Worm (Caenorhabditis elegans) whole organism, L1 larva: ENCODE measurements around the gene Y60A3A.16.

Experiments
- C16A3.4 ChIP-seq: fragments of 150-350 bp; optimal IDR thresholded peaks from 2 replicates; lab custom pipeline; 2014; ENCODE audit warnings: missing biosample characterization, missing genetic modification characterization
- Y116A8C.19 ChIP-seq: sonication (generic microtip); optimal IDR thresholded peaks from 2 replicates; lab custom pipeline; 2016; ENCODE audit warnings: missing compliant biosample characterization, missing genetic modification characterization, borderline replicate concordance
- dpl-1 ChIP-seq, 3 experiments: fragments of 150-350 bp in 2 of 3; sonication (generic microtip) in 1 of 3; optimal IDR thresholded peaks; 2 replicates each; lab custom pipeline; 2014 to 2017; ENCODE audit warnings: missing biosample characterization in 3 of 3, missing genetic modification characterization in 3 of 3, missing genetic modification reagents in 3 of 3
- lir-3 ChIP-seq: sonication (generic microtip); optimal IDR thresholded peaks from 2 replicates; lab custom pipeline; 2016; ENCODE audit warnings: mild to moderate bottlenecking, missing genetic modification characterization, moderate library complexity, missing compliant biosample characterization; ENCODE audit not compliant: poor library complexity
- nhr-19 ChIP-seq: fragments of 200-800 bp; sonication (Bioruptor generic); conservative IDR thresholded peaks from 2 replicates; pipeline ENCODE4 v1.3.6; 2022; ENCODE audit warnings: missing genetic modification characterization, missing compliant biosample characterization
- nhr-90 ChIP-seq: sonication (generic microtip); optimal IDR thresholded peaks from 2 replicates; lab custom pipeline; 2016; ENCODE audit warnings: mild to moderate bottlenecking, missing genetic modification characterization, missing compliant biosample characterization; ENCODE audit not compliant: poor library complexity
- pag-3 ChIP-seq: sonication (generic microtip); optimal IDR thresholded peaks from 2 replicates; lab custom pipeline; 2017; ENCODE audit warnings: missing genetic modification characterization, mild to moderate bottlenecking, missing compliant biosample characterization, antibody characterized with exemption, borderline replicate concordance; ENCODE audit not compliant: insufficient read depth
- zag-1 ChIP-seq: fragments of 150-350 bp; optimal IDR thresholded peaks from 2 replicates; lab custom pipeline; 2014; ENCODE audit warnings: missing biosample characterization, missing genetic modification characterization

ce11 chrV:19904790-19905189, 17.7 kb downstream of the Y60A3A.16 start:
- TF ChIP-seq dpl-1 (GFP tag; optimal IDR thresholded peaks at IDR 0.05; lab: Kevin White, UChicago), result no peak
- TF ChIP-seq zag-1 (tag; lab: Kevin White, UChicago), result no peak
- no peak for TF ChIP-seq nhr-19 (GFP tag; lab: Robert Waterston, UW)
- no peak for TF ChIP-seq Y116A8C.19 (tag; lab: Kevin White, UChicago)
- TF ChIP-seq pag-3 (tag; lab: Kevin White, UChicago), result no peak
- no peak for TF ChIP-seq C16A3.4 (tag; lab: Kevin White, UChicago)
- no peak for TF ChIP-seq nhr-90 (tag; lab: Kevin White, UChicago)
- TF ChIP-seq lir-3 (tag; lab: Kevin White, UChicago), result no peak
